Worm (Caenorhabditis elegans) whole organism, mixed stage, embryonic: ENCODE measurements around the gene ttr-59.

Source experiments
- mep-1 ChIP-seq: fragments of 150-350 bp; optimal IDR thresholded peaks from 2 replicates; lab custom pipeline; 2017; ENCODE audit warnings: missing biosample characterization, missing genetic modification reagents, missing genetic modification characterization, inconsistent platforms
- snpc-4 ChIP-seq: fragments of 150-350 bp; optimal IDR thresholded peaks from 2 replicates; lab custom pipeline; 2014; ENCODE audit warnings: missing biosample characterization, missing genetic modification characterization
- unc-39 ChIP-seq: fragments of 150-350 bp; optimal IDR thresholded peaks from 2 replicates; lab custom pipeline; 2014; ENCODE audit warnings: missing biosample characterization, missing genetic modification characterization

DNA sequence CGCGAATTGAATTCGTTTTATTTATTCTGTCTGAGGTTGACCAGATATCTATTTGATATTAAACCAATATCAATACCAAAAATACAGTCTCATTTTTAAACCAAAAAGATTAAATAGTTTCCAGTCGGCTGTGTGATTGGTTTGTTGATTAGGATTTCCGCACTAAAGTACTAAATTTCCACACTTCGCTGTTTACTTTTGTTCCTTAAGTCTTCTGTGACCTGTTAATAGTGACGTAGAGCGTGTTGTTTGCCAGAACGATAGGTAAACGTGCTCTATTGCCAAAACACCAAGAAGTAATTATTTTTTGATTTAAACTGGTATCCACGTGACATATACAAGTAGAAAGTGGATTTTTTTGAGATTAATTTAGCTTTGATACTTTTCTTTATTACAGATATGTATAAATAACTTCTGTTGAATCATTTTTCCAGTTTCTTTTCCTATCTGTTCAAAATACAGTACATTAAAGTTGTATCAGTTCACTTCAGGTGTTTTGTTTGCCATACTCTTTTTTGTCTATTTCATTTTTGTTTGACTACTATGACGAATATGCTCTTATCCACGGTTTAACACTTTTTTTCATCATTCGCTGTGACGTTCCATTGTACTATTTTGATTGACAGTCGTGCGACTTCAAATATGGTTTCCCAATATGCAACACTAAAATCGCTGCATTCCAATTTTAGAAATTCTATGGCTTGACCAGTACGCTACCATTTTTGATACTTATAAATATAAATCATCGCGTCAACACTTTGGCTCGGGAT, 38.6 kb upstream of the ttr-59 start:
- TF ChIP-seq mep-1 (tag; lab: Kevin White, UChicago): no peak
- TF ChIP-seq snpc-4 (tag; lab: Kevin White, UChicago): no peak
- no peak for TF ChIP-seq unc-39 (tag; lab: Kevin White, UChicago)
